Worm (Caenorhabditis elegans) whole organism, L4 larva: Measurements from ENCODE around the gene C09H10.5.

ENCODE experiments used
- R02D3.7 ChIP-seq: fragments of 150-350 bp; sonication (generic microtip); optimal IDR thresholded peaks from 3 replicates; lab custom pipeline; 2014; ENCODE audit warnings: missing biosample characterization, missing genetic modification characterization
- aha-1 ChIP-seq: fragments of 150-350 bp; peaks from one replicate; lab custom pipeline; 2014; ENCODE audit warnings: missing biosample characterization, missing genetic modification characterization
- ceh-28 ChIP-seq: fragments of 150-350 bp; optimal IDR thresholded peaks from 2 replicates; lab custom pipeline; 2014; ENCODE audit warnings: missing biosample characterization, missing genetic modification reagents, missing genetic modification characterization
- daf-16 ChIP-seq, 3 experiments: sonication (generic microtip); optimal IDR thresholded peaks; 2 replicates each; lab custom pipeline; 2016 to 2017; ENCODE audit warnings: missing genetic modification characterization in 3 of 3, missing genetic modification reagents in 3 of 3, mild to moderate bottlenecking in 2 of 3, missing compliant biosample characterization in 2 of 3, missing biosample characterization in 1 of 3, moderate library complexity in 1 of 3
- daf-8 ChIP-seq: fragments of 200-800 bp; sonication (Bioruptor generic); IDR thresholded peaks from 2 replicates; pipeline ENCODE4 v1.3.6; 2022; ENCODE audit warnings: missing genetic modification characterization, missing compliant biosample characterization
- dmd-6 ChIP-seq: fragments of 200-800 bp; sonication (Bioruptor generic); IDR thresholded peaks from 2 replicates; pipeline ENCODE4 v1.3.6; 2022; ENCODE audit warnings: missing genetic modification reagents, missing genetic modification characterization, missing compliant biosample characterization
- dpl-1 ChIP-seq: fragments of 150-350 bp; optimal IDR thresholded peaks from 2 replicates; lab custom pipeline; 2014; ENCODE audit warnings: missing biosample characterization, missing genetic modification reagents, missing genetic modification characterization
- dve-1 ChIP-seq: sonication (generic microtip); optimal IDR thresholded peaks from 2 replicates; lab custom pipeline; 2017; ENCODE audit warnings: antibody characterized with exemption, mild to moderate bottlenecking, missing genetic modification characterization, missing compliant biosample characterization; ENCODE audit not compliant: insufficient read depth
- fkh-10 ChIP-seq: fragments of 150-350 bp; optimal IDR thresholded peaks from 2 replicates; lab custom pipeline; 2014; ENCODE audit warnings: missing biosample characterization, missing genetic modification reagents, missing genetic modification characterization
- hif-1 ChIP-seq, 2 experiments: sonication (generic microtip); optimal IDR thresholded peaks; 2 replicates each; lab custom pipeline; 2016 to 2017; ENCODE audit warnings: missing compliant biosample characterization in 2 of 2, missing genetic modification characterization in 2 of 2, missing genetic modification reagents in 2 of 2, missing genotype in 2 of 2, mild to moderate bottlenecking in 1 of 2
- hlh-11 ChIP-seq: fragments of 200-800 bp; sonication (Bioruptor generic); optimal IDR thresholded peaks from 2 replicates; lab custom pipeline; 2018; ENCODE audit warnings: mild to moderate bottlenecking, missing genetic modification characterization, missing compliant biosample characterization
- hlh-30 ChIP-seq: sonication (generic microtip); optimal IDR thresholded peaks from 2 replicates; lab custom pipeline; 2017; ENCODE audit warnings: antibody characterized with exemption, mild to moderate bottlenecking, missing genetic modification characterization, missing compliant biosample characterization; ENCODE audit not compliant: insufficient read depth
- hmg-1.1 ChIP-seq: fragments of 200-800 bp; sonication (Bioruptor generic); IDR thresholded peaks from 2 replicates; pipeline ENCODE4 v1.3.6; 2022; ENCODE audit warnings: missing genetic modification reagents, missing genetic modification characterization, missing compliant biosample characterization
- lim-7 ChIP-seq: fragments of 200-800 bp; sonication (Bioruptor generic); IDR thresholded peaks from 2 replicates; pipeline ENCODE4 v1.3.6; 2022; ENCODE audit warnings: missing genetic modification characterization, missing compliant biosample characterization
- lin-13 ChIP-seq: fragments of 150-350 bp; optimal IDR thresholded peaks from 2 replicates; lab custom pipeline; 2014; ENCODE audit warnings: missing biosample characterization, missing genetic modification reagents, missing genetic modification characterization
- lin-29 ChIP-seq: fragments of 200-800 bp; sonication (Bioruptor generic); IDR thresholded peaks from 2 replicates; pipeline ENCODE4 v1.3.6; 2022; ENCODE audit warnings: missing genetic modification reagents, missing genetic modification characterization, missing compliant biosample characterization
- lin-38 ChIP-seq: fragments of 200-800 bp; sonication (Bioruptor generic); IDR thresholded peaks from 2 replicates; pipeline ENCODE4 v1.3.6; 2022; ENCODE audit warnings: missing genetic modification reagents, missing genetic modification characterization, missing compliant biosample characterization
- lsy-2 ChIP-seq, 2 experiments: fragments of 150-350 bp in 1 of 2; sonication (generic microtip) in 1 of 2; optimal IDR thresholded peaks; 2 replicates each; lab custom pipeline; 2014 to 2017; ENCODE audit warnings: missing biosample characterization in 2 of 2, missing genetic modification characterization in 2 of 2
- mep-1 ChIP-seq: fragments of 150-350 bp; sonication (generic microtip); optimal IDR thresholded peaks from 3 replicates; lab custom pipeline; 2014; ENCODE audit warnings: missing biosample characterization, missing genetic modification characterization
- mes-2 ChIP-seq: sonication (generic microtip); optimal IDR thresholded peaks from 2 replicates; lab custom pipeline; 2016; ENCODE audit warnings: missing genotype, mild to moderate bottlenecking, missing genetic modification characterization, missing compliant biosample characterization; ENCODE audit not compliant: poor library complexity, severe bottlenecking
- mxl-3 ChIP-seq: fragments of 200-800 bp; sonication (Bioruptor generic); optimal IDR thresholded peaks from 2 replicates; lab custom pipeline; 2018; ENCODE audit warnings: mild to moderate bottlenecking, missing genetic modification characterization, missing compliant biosample characterization
- nhr-102 ChIP-seq: sonication (generic microtip); optimal IDR thresholded peaks from 2 replicates; lab custom pipeline; 2016; ENCODE audit warnings: mild to moderate bottlenecking, missing genetic modification characterization, moderate library complexity, missing compliant biosample characterization
- nhr-11 ChIP-seq: fragments of 150-350 bp; optimal IDR thresholded peaks from 2 replicates; lab custom pipeline; 2014; ENCODE audit warnings: missing biosample characterization, missing genetic modification characterization
- nhr-28 ChIP-seq: fragments of 150-350 bp; optimal IDR thresholded peaks from 2 replicates; lab custom pipeline; 2014; ENCODE audit warnings: missing biosample characterization, missing genetic modification characterization
- nhr-42 ChIP-seq: fragments of 200-800 bp; sonication (Bioruptor generic); IDR thresholded peaks from 2 replicates; pipeline ENCODE4 v1.3.6; 2022; ENCODE audit warnings: missing genetic modification characterization, missing compliant biosample characterization
- nhr-6 ChIP-seq: fragments of 150-350 bp; optimal IDR thresholded peaks from 2 replicates; lab custom pipeline; 2014; ENCODE audit warnings: missing biosample characterization, missing genetic modification characterization
- nhr-77 ChIP-seq: fragments of 150-350 bp; optimal IDR thresholded peaks from 2 replicates; lab custom pipeline; 2014; ENCODE audit warnings: missing biosample characterization, missing genetic modification characterization
- pha-4 ChIP-seq, 2 experiments: fragments of 150-350 bp in 1 of 2; fragments of 200-800 bp in 1 of 2; sonication (Bioruptor generic) in 1 of 2; IDR thresholded peaks in 1 of 2; optimal IDR thresholded peaks in 1 of 2; 2 replicates each; pipeline versions ENCODE4 v1.3.6 to Lab custom; 2014 to 2022; ENCODE audit warnings: missing genetic modification characterization in 2 of 2, missing genetic modification reagents in 2 of 2, missing biosample characterization in 1 of 2, missing compliant biosample characterization in 1 of 2
- pqm-1 ChIP-seq: sonication (generic microtip); optimal IDR thresholded peaks from 2 replicates; lab custom pipeline; 2017; ENCODE audit warnings: missing biosample characterization, missing genetic modification characterization
- rbr-2 ChIP-seq: sonication (generic microtip); optimal IDR thresholded peaks from 2 replicates; lab custom pipeline; 2016; ENCODE audit warnings: missing genotype, missing genetic modification characterization, missing compliant biosample characterization
- sdz-12 ChIP-seq: fragments of 200-800 bp; sonication (Bioruptor generic); optimal IDR thresholded peaks from 2 replicates; lab custom pipeline; 2018; ENCODE audit warnings: mild to moderate bottlenecking, missing genetic modification characterization, missing compliant biosample characterization
- spr-3 ChIP-seq: fragments of 200-800 bp; sonication (Bioruptor generic); optimal IDR thresholded peaks from 2 replicates; lab custom pipeline; 2018; ENCODE audit warnings: mild to moderate bottlenecking, missing genetic modification characterization, missing compliant biosample characterization
- unc-62 ChIP-seq, 3 experiments: fragments of 150-350 bp in 1 of 3; sonication (generic microtip); optimal IDR thresholded peaks in 2 of 3; peaks in 1 of 3; 1 replicate in 1 of 3; 2 replicates in 2 of 3; lab custom pipeline; 2014 to 2017; ENCODE audit warnings: missing biosample characterization in 3 of 3, missing genetic modification characterization in 3 of 3, missing genetic modification reagents in 3 of 3, missing genotype in 1 of 3
- zag-1 ChIP-seq: fragments of 150-350 bp; optimal IDR thresholded peaks from 2 replicates; lab custom pipeline; 2014; ENCODE audit warnings: missing biosample characterization, missing genetic modification characterization
- zip-11 ChIP-seq: fragments of 200-800 bp; sonication (Bioruptor generic); IDR thresholded peaks from 2 replicates; pipeline ENCODE4 v1.3.6; 2022; ENCODE audit warnings: missing genetic modification characterization, missing compliant biosample characterization

C09H10.5 gene

ce11 chrII:11104162-11104561, 605 bp upstream of the C09H10.5 start, which contains the start of gene C09H10.9:
Gene C09H10.9 (plus strand): TSS chrII:11104462.
- peak; percentile 89 for TF ChIP-seq aha-1
- no peak for TF ChIP-seq spr-3

DNA sequence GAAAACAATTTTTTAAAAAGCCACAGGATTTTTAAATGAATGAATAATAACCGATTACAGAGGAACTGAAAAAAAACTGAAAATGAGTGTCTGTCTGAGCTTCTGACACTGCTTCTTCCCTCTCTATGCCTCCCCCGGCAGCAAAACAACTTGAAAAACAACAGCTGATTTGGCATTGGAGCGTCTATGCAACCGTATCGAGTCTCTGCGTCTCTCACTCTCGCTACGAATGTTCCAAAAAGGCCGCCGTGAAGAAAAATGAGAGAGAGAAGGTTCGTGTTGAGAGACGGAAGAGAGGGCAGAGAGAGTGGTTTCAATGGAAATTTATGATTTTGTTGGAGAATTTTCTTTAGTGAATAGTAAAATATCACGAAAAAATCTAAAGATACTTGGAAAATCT, 505 bp downstream of the C09H10.5 start:
- TF ChIP-seq dmd-6 (GFP tag; lab: Robert Waterston, UW) (peak; percentile 49; the same call in 1 of the 2 replicates), lin-13 (peak; percentile 31), hlh-30 (tag; lab: Kevin White, UChicago) (peak; percentile 81), aha-1 (peak; percentile 83), nhr-6 (peak; percentile 76), nhr-102 (tag; lab: Kevin White, UChicago) (no peak), hif-1 (tag; optimal IDR thresholded peaks at IDR 0.05; lab: Kevin White, UChicago) (peak in 1 of 2 experiments; percentile 48), mes-2 (tag; lab: Kevin White, UChicago) (peak; percentile 76), lsy-2 (tag; optimal IDR thresholded peaks at IDR 0.05; lab: Kevin White, UChicago) (peak in 1 of 2 experiments; percentile 85), lin-29 (GFP tag; lab: Robert Waterston, UW) (no peak), zip-11 (GFP tag; lab: Robert Waterston, UW) (no peak), ceh-28 (no peak), daf-8 (GFP tag; lab: Robert Waterston, UW) (no peak), zag-1 (tag; lab: Kevin White, UChicago) (no peak), hmg-1.1 (GFP tag; lab: Robert Waterston, UW) (peak; percentile 37; the same call in 1 of the 2 replicates), pha-4 (GFP tag; IDR thresholded peaks at IDR 0.05; lab: Robert Waterston, UW) (no peak), pha-4 (tag; optimal IDR thresholded peaks at IDR 0.05; lab: Kevin White, UChicago) (peak; percentile 66), unc-62 (GFP tag; optimal IDR thresholded peaks at IDR 0.05 in 1 of 2; lab: Kevin White, UChicago) (peak in 1 of 2 experiments; percentile 75), unc-62 (tag; optimal IDR thresholded peaks at IDR 0.05; lab: Kevin White, UChicago) (no peak), lin-38 (GFP tag; lab: Robert Waterston, UW) (peak; percentile 83), nhr-77 (tag; lab: Kevin White, UChicago) (peak; percentile 72), nhr-11 (tag; lab: Kevin White, UChicago) (peak; percentile 32), mxl-3 (GFP tag; lab: Kevin White, UChicago) (peak; percentile 52), rbr-2 (tag; lab: Kevin White, UChicago) (peak; percentile 56), dpl-1 (GFP tag; lab: Kevin White, UChicago) (peak; percentile 73), nhr-42 (GFP tag; lab: Robert Waterston, UW) (0 out of 2 replicates have a peak, but pooled peaks have one; percentile 11), sdz-12 (GFP tag; lab: Kevin White, UChicago) (no peak), fkh-10 (GFP tag; lab: Kevin White, UChicago) (peak; percentile 29), daf-16 (GFP tag; optimal IDR thresholded peaks at IDR 0.05; lab: Kevin White, UChicago) (no peak), daf-16 (tag; optimal IDR thresholded peaks at IDR 0.05; lab: Kevin White, UChicago) (peak; percentile 59), lim-7 (GFP tag; lab: Robert Waterston, UW) (no peak), nhr-28 (tag; lab: Kevin White, UChicago) (peak; percentile 77), dve-1 (tag; lab: Kevin White, UChicago) (peak; percentile 80), mep-1 (tag; lab: Kevin White, UChicago) (peak; percentile 59), R02D3.7 (tag; lab: Kevin White, UChicago) (no peak), hlh-11 (tag; lab: Kevin White, UChicago) (peak; percentile 98), pqm-1 (tag; lab: Kevin White, UChicago) (peak; percentile 73)
- TF ChIP-seq, all 104 proteins: peak for 25

- TF ChIP-seq dve-1 (tag; lab: Kevin White, UChicago) (no peak), unc-62 (GFP tag; optimal IDR thresholded peaks at IDR 0.05 in 1 of 2; lab: Kevin White, UChicago) (peak in 1 of 2 experiments; percentile 95), unc-62 (tag; optimal IDR thresholded peaks at IDR 0.05; lab: Kevin White, UChicago) (no peak)
Observed at ce11 chrII:11101171-11101570, 2.4 kb downstream of the C09H10.5 start.
